Worm (Caenorhabditis elegans): ENCODE results near the gene srh-69.

DNA sequence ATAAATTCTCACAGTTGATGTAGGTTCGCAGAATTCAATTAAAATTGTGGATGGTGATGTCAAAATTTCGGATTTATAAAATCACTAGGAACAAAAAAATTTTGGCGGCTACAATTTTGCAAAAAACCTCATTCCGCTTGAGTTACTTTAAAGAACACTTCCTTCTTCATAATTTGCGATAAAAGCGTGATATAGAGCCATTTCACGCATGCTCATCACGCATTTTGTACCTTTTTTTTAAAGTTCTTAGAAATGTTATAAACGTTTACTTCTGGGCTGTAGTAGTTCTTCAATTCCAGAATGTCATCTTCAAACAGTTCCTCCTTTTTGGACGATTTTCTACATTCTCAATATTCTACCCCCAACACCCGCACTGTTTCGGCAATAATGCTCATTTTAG, 13.4 kb upstream of the srh-69 start, which contains the start of gene srx-119:
- TF ChIP-seq nhr-11 (tag; optimal IDR thresholded peaks at IDR 0.05) = no peak
- TF ChIP-seq mbf-1 (tag; optimal IDR thresholded peaks at IDR 0.05) = no peak
- no peak for TF ChIP-seq skn-1 (tag; optimal IDR thresholded peaks at IDR 0.05)
- no peak for TF ChIP-seq unc-39 (tag; optimal IDR thresholded peaks at IDR 0.05)
- no peak for TF ChIP-seq nhr-77 (tag; optimal IDR thresholded peaks at IDR 0.05)
